Worm (Caenorhabditis elegans): ENCODE data around the gene W04E12.9.

DNA sequence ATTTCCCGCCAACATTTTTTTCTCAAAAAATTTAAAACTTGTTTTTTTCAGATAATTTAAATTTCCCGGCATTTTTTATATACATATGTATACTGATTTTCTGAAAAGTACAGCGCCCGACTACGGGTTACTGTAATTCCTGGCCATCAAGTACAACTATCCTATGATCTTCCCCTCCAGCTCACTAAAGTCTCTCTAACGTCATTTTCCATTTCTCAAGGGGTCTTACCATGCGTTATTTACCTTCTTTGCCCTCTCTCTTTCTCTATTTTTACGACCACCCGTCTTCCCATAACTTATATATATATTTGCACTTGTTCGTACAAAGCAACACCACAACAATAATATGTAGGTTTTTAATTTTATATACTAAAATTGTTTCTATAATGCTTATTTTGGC is at the start of gene W04E12.9:
- TF ChIP-seq unc-130 (tag; optimal IDR thresholded peaks at IDR 0.05) (no peak), zag-1 (tag; optimal IDR thresholded peaks at IDR 0.05) (no peak), sox-4 (tag; optimal IDR thresholded peaks at IDR 0.05) (no peak), nhr-76 (tag; optimal IDR thresholded peaks at IDR 0.05) (no peak), swsn-7 (tag; optimal IDR thresholded peaks at IDR 0.05) (no peak), nhr-12 (tag; optimal IDR thresholded peaks at IDR 0.05) (no peak), sup-37 (GFP tag; optimal IDR thresholded peaks at IDR 0.05) (no peak), lin-13 (GFP tag; optimal IDR thresholded peaks at IDR 0.05) (no peak), egl-27 (tag; optimal IDR thresholded peaks at IDR 0.05) (no peak), unc-62 (GFP tag; optimal IDR thresholded peaks at IDR 0.05) (no peak), C04F5.9 (tag; optimal IDR thresholded peaks at IDR 0.05) (no peak)

Data from whole organism, L1 larva.